In genomic region chrX:17232642-17233041, dm6 we compare ENCODE assay signal across 2 fruit fly cellular contexts.
A peak's percentile ranks its signal among the peaks of the same experiment; 100 is the strongest.
TF ChIP-seq lines count a peak whose summit lies in the region.

TSS of gene f (plus strand) at chrX:17232942.

TF ChIP-seq in whole organism, prepupa, 60 proteins besides CTCF, POLR2A, EP300 and RAD21:
- TF ChIP-seq CG11294 (GFP tag; IDR thresholded peaks at IDR 0.05; lab: Robert Waterston, UW) (no peak), pdm3 (GFP tag; optimal IDR thresholded peaks at IDR 0.05; lab: Kevin White, UChicago) (no peak), CG6808 (GFP tag; optimal IDR thresholded peaks at IDR 0.05; lab: Kevin White, UChicago) (no peak), CG8632 (GFP tag; optimal IDR thresholded peaks at IDR 0.05; lab: Kevin White, UChicago) (no peak), eg (GFP tag; IDR thresholded peaks at IDR 0.05; lab: Robert Waterston, UW) (0 out of 3 replicates have a peak, but pooled peaks have one; percentile 16), Sox102F (GFP tag; optimal IDR thresholded peaks at IDR 0.05; lab: Kevin White, UChicago) (no peak), fd59A (GFP tag; optimal IDR thresholded peaks at IDR 0.05; lab: Kevin White, UChicago) (no peak), ss (GFP tag; optimal IDR thresholded peaks at IDR 0.05; lab: Kevin White, UChicago) (no peak)
TF ChIP-seq in whole organism, prepupa: peak in this region for 1.

TF ChIP-seq in whole organism, pupa, 21 proteins besides CTCF, POLR2A, EP300 and RAD21:
- TF ChIP-seq CG32121 (GFP tag; IDR thresholded peaks at IDR 0.05; lab: Robert Waterston, UW) (0 out of 2 replicates have a peak, but pooled peaks have one; percentile 10), Ets98B (GFP tag; IDR thresholded peaks at IDR 0.05; lab: Robert Waterston, UW) (0 out of 2 replicates have a peak, but pooled peaks have one; percentile 6), CG13204 (GFP tag; optimal IDR thresholded peaks at IDR 0.05; lab: Kevin White, UChicago) (no peak)
